Fruit fly (Drosophila melanogaster): ENCODE measurements around the gene Tak1.
A peak's percentile ranks its signal among the peaks of the same experiment; 100 is the strongest.

Tak1 gene

DNA sequence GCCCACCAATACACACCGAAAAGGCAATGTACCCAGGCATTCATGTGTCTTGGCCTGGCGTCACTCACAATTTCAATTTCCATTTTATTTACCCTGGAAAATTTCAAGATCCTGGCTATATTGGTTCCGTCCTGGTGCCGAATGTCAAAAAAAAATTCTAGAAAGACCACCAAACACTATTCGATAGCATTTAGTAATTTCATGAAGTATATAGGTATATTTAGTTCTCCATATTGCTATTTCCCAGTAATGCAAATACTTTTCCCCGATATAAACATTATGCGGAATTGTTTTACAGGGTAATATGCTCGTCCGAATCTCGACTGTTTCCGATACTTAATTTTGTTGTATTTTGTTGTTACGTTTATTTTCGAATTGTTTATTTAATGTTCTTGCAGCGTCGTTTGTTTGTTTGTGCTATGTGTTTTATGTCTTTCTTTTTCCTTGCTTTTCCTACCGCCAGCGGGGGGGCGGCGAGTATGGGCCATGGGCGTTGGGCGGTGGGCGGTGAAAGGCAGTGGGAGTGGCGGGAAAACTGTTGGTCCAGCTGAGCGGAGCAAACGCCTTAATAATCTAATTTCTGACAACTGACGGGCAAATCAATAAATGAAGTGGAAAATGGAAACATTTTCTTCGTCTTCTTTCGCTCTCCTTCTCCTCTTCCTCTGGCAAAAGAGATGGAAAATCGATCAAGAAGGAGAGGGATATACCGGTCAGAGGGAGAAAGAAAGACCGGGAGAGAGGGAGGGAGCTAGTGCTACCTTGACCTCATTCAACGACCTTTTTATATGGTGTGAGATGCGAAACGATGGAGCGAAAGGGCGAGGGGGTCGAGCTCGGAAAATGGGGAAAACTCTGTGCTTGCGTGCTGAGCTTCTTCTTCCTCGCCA is 28.7 kb downstream of the Tak1 start (continued):
- TF ChIP-seq Oli (tag; optimal IDR thresholded peaks at IDR 0.05) (peak; percentile 67), Adf1 (GFP tag; IDR thresholded peaks at IDR 0.05) (no peak), CG1647 (GFP tag; optimal IDR thresholded peaks at IDR 0.05) (peak; percentile 38), CG18476 (GFP tag; optimal IDR thresholded peaks at IDR 0.05) (peak; percentile 13), CHES-1-like (GFP tag; optimal IDR thresholded peaks at IDR 0.05) (peak; percentile 15), ap (GFP tag; IDR thresholded peaks at IDR 0.05) (peak; percentile 45; the same call in 1 of the 2 replicates), CG31388 (GFP tag; optimal IDR thresholded peaks at IDR 0.05) (peak; percentile 10), CG6654 (GFP tag; optimal IDR thresholded peaks at IDR 0.05) (no peak), maf-S (GFP tag; optimal IDR thresholded peaks at IDR 0.05) (peak; percentile 45), Myb (GFP tag; optimal IDR thresholded peaks at IDR 0.05) (peak; percentile 32), dysf (GFP tag; IDR thresholded peaks at IDR 0.05) (peak; percentile 63; the same call in 2 of the 3 replicates), CG12299 (tag; optimal IDR thresholded peaks at IDR 0.05) (peak; percentile 20), CG17328 (GFP tag; IDR thresholded peaks at IDR 0.05) (peak; percentile 56), tap (tag; optimal IDR thresholded peaks at IDR 0.05) (peak; percentile 14), prd (optimal IDR thresholded peaks at IDR 0.05) (no peak), prd (GFP tag; IDR thresholded peaks at IDR 0.05) (peak; percentile 72; the same call in 2 of the 3 replicates), Dbx (GFP tag; IDR thresholded peaks at IDR 0.05) (0 out of 3 replicates have a peak, but pooled peaks have one; percentile 34), ato (GFP tag; IDR thresholded peaks at IDR 0.05; ENCODE audit: partially characterized antibody) (no peak), al (GFP tag; IDR thresholded peaks at IDR 0.05) (no peak; the same call in 1 of the 2 replicates), Stat92E (GFP tag; optimal IDR thresholded peaks at IDR 0.05) (no peak), CG1024 (GFP tag; IDR thresholded peaks at IDR 0.05) (0 out of 2 replicates have a peak, but pooled peaks have one; percentile 24), sima (GFP tag; optimal IDR thresholded peaks at IDR 0.05) (no peak), CG7839 (tag; optimal IDR thresholded peaks at IDR 0.05) (peak; percentile 68), GATAe (GFP tag; conservative IDR thresholded peaks at IDR 0.05) (no peak), corto (GFP tag; optimal IDR thresholded peaks at IDR 0.05) (no peak), CG31224 (GFP tag; IDR thresholded peaks at IDR 0.05) (no peak), CG2202 (tag; optimal IDR thresholded peaks at IDR 0.05) (peak; percentile 34), knrl (GFP tag; IDR thresholded peaks at IDR 0.05; ENCODE audit: partially characterized antibody) (no peak), esg (GFP tag; conservative IDR thresholded peaks at IDR 0.05) (peak; percentile 60), CG8089 (GFP tag; optimal IDR thresholded peaks at IDR 0.05) (peak; percentile 29), CG14667 (GFP tag; IDR thresholded peaks at IDR 0.05) (no peak), HLH4C (GFP tag; IDR thresholded peaks at IDR 0.05; ENCODE audit: partially characterized antibody) (no peak), Sox102F (GFP tag; optimal IDR thresholded peaks at IDR 0.05) (peak; percentile 77), BtbVII (GFP tag; optimal IDR thresholded peaks at IDR 0.05) (no peak), chm (GFP tag; IDR thresholded peaks at IDR 0.05) (no peak), Fer2 (tag; optimal IDR thresholded peaks at IDR 0.05) (no peak), Med (GFP tag) (peak; percentile 91), shn (GFP tag; optimal IDR thresholded peaks at IDR 0.05) (peak; percentile 72), gt (GFP tag; IDR thresholded peaks at IDR 0.05) (no peak), CG15601 (tag; optimal IDR thresholded peaks at IDR 0.05) (peak; percentile 54), gcm (GFP tag; optimal IDR thresholded peaks at IDR 0.05) (peak; percentile 12), CG4707 (GFP tag; optimal IDR thresholded peaks at IDR 0.05) (no peak), ro (GFP tag; IDR thresholded peaks at IDR 0.05) (no peak), CG34224 (GFP tag; IDR thresholded peaks at IDR 0.05; ENCODE audit: partially characterized antibody) (no peak), phol (tag; optimal IDR thresholded peaks at IDR 0.05) (peak; percentile 73), sisA (GFP tag; IDR thresholded peaks at IDR 0.05) (peak; percentile 63), CG4820 (GFP tag; optimal IDR thresholded peaks at IDR 0.05) (peak; percentile 49), disco-r (GFP tag; optimal IDR thresholded peaks at IDR 0.05) (no peak), NC2β (GFP tag; optimal IDR thresholded peaks at IDR 0.05) (peak; percentile 42)
